Worm (Caenorhabditis elegans): ENCODE data around the gene cht-1.

DNA sequence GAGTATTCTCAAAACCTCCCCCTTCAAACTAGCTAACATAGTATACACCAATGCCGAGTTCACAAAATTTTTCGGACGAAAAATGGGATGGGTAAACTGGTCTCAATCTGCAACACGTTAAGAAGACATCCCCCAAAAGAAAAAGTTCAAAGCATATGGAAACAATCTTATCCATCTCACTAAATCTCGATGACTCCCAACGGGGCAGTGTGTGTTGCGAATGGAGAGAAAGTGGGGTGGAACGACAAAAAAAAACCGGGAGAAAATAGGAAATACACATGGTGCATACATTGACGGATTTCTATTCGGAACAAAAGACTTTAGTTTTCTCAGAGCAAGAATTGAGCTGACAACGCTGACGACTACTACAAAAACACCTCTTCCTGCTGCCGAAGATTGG lies 24.5 kb downstream of the cht-1 start:
- TF ChIP-seq dao-5 (tag; optimal IDR thresholded peaks at IDR 0.05) (no peak), W03F9.2 (tag; optimal IDR thresholded peaks at IDR 0.05) (no peak), him-1 (tag; optimal IDR thresholded peaks at IDR 0.05) (no peak)
